Comparison of ENCODE assay signal across 1 fruit fly cellular context in the genomic region with DNA sequence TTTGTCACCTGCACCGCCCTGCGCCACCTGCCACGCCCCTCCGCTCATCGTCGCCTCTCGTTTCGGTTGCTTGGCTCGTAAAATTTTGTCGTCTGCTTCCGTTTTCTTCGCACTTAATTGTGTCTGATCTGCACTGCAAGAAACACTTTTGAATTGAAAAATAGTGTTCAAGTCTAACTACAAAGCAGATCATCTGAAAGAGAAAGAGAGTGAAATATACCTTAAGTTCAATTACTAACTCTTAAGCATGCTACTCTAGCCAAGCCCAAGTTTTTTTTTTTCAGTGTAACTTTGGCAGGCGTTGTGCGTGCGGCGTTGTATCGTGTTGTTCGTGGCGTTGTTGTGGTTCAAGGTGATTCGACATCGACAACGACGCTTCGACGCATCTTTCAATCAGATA.
TF ChIP-seq lines count a peak whose summit lies in the region.

No protein-coding gene starts in this region.

TF ChIP-seq in whole organism, embryonic, 481 proteins besides CTCF, POLR2A, EP300 and RAD21 (continued from another document and continues in another):
- TF ChIP-seq Bteb2 (GFP tag; optimal IDR thresholded peaks at IDR 0.05; lab: Kevin White, UChicago) (peak; percentile 88), Hr78 (GFP tag; optimal IDR thresholded peaks at IDR 0.05; lab: Kevin White, UChicago) (peak in 1 of 2 experiments; percentile 77), CG2678 (tag; optimal IDR thresholded peaks at IDR 0.05; lab: Kevin White, UChicago) (peak; percentile 95), CG5180 (GFP tag; optimal IDR thresholded peaks at IDR 0.05; lab: Kevin White, UChicago) (peak; percentile 84), bcd (GFP tag; optimal IDR thresholded peaks at IDR 0.05; lab: Kevin White, UChicago) (peak; percentile 91), CG10209 (GFP tag; optimal IDR thresholded peaks at IDR 0.05; lab: Kevin White, UChicago) (peak; percentile 90), run (tag; optimal IDR thresholded peaks at IDR 0.05; lab: Kevin White, UChicago) (peak; percentile 74), Dbx (GFP tag; IDR thresholded peaks at IDR 0.05; lab: Robert Waterston, UW) (peak; percentile 95), prd (optimal IDR thresholded peaks at IDR 0.05; lab: Kevin White, UChicago) (no peak), prd (GFP tag; IDR thresholded peaks at IDR 0.05; lab: Robert Waterston, UW) (peak; percentile 95), Pdp1 (GFP tag; optimal IDR thresholded peaks at IDR 0.05; lab: Kevin White, UChicago) (peak; percentile 93 to 94), CG4854 (GFP tag; optimal IDR thresholded peaks at IDR 0.05; lab: Kevin White, UChicago) (peak; percentile 87), gce (GFP tag; IDR thresholded peaks at IDR 0.05; lab: Robert Waterston, UW) (peak; percentile 88; the same call in 2 of the 3 replicates), D19A (tag; optimal IDR thresholded peaks at IDR 0.05; lab: Kevin White, UChicago) (peak; percentile 73), fu2 (GFP tag; optimal IDR thresholded peaks at IDR 0.05; lab: Kevin White, UChicago) (peak; percentile 90), CG42726 (GFP tag; IDR thresholded peaks at IDR 0.05; lab: Robert Waterston, UW; ENCODE audit: partially characterized antibody) (no peak), CG7963 (GFP tag; IDR thresholded peaks at IDR 0.05; lab: Robert Waterston, UW; ENCODE audit: partially characterized antibody) (no peak), CG9437 (GFP tag; optimal IDR thresholded peaks at IDR 0.05; lab: Kevin White, UChicago) (peak; percentile 79), NC2α (GFP tag; optimal IDR thresholded peaks at IDR 0.05; lab: Kevin White, UChicago) (peak; percentile 87), CG18476 (GFP tag; optimal IDR thresholded peaks at IDR 0.05; lab: Kevin White, UChicago) (peak; percentile 86), Elba2 (GFP tag; optimal IDR thresholded peaks at IDR 0.05; lab: Kevin White, UChicago) (no peak), CG3726 (GFP tag; IDR thresholded peaks at IDR 0.05; lab: Robert Waterston, UW) (peak; percentile 87), Chrac-16 (GFP tag; optimal IDR thresholded peaks at IDR 0.05; lab: Kevin White, UChicago) (peak; percentile 89), ap (GFP tag; IDR thresholded peaks at IDR 0.05; lab: Robert Waterston, UW) (peak; percentile 90), aop (GFP tag; IDR thresholded peaks at IDR 0.05; lab: Robert Waterston, UW) (peak; percentile 79), NK7.1 (GFP tag; optimal IDR thresholded peaks at IDR 0.05; lab: Kevin White, UChicago) (peak; percentile 76), CG18764 (GFP tag; optimal IDR thresholded peaks at IDR 0.05; lab: Kevin White, UChicago) (peak; percentile 90), CG8765 (GFP tag; IDR thresholded peaks at IDR 0.05; lab: Robert Waterston, UW) (0 out of 2 replicates have a peak, but pooled peaks have one; percentile 58), Hmr (GFP tag; optimal IDR thresholded peaks at IDR 0.05; lab: Kevin White, UChicago) (peak; percentile 93), CG8924 (tag; optimal IDR thresholded peaks at IDR 0.05; lab: Kevin White, UChicago) (peak; percentile 85), slp2 (GFP tag; optimal IDR thresholded peaks at IDR 0.05; lab: Kevin White, UChicago) (peak; percentile 82), tgo (GFP tag; IDR thresholded peaks at IDR 0.05; lab: Robert Waterston, UW) (peak; percentile 90), unpg (GFP tag; optimal IDR thresholded peaks at IDR 0.05; lab: Kevin White, UChicago) (peak; percentile 93), toy (GFP tag; IDR thresholded peaks at IDR 0.05; lab: Robert Waterston, UW) (peak; percentile 67), luna (GFP tag; optimal IDR thresholded peaks at IDR 0.05; lab: Kevin White, UChicago) (peak; percentile 85), pros (GFP tag; optimal IDR thresholded peaks at IDR 0.05; lab: Kevin White, UChicago) (no peak), shn (GFP tag; optimal IDR thresholded peaks at IDR 0.05; lab: Kevin White, UChicago) (peak; percentile 84), CG10274 (GFP tag; optimal IDR thresholded peaks at IDR 0.05; lab: Kevin White, UChicago) (peak; percentile 82), CG2116 (GFP tag; optimal IDR thresholded peaks at IDR 0.05; lab: Kevin White, UChicago) (peak; percentile 58), Atf6 (GFP tag; IDR thresholded peaks at IDR 0.05; lab: Robert Waterston, UW) (peak; percentile 90), ash1 (GFP tag; optimal IDR thresholded peaks at IDR 0.05; lab: Kevin White, UChicago) (peak; percentile 53), D (optimal IDR thresholded peaks at IDR 0.05; lab: Kevin White, UChicago) (no peak), D (GFP tag; optimal IDR thresholded peaks at IDR 0.05; lab: Kevin White, UChicago) (peak; percentile 87), fd96Cb (tag; optimal IDR thresholded peaks at IDR 0.05; lab: Kevin White, UChicago) (peak; percentile 91), bigmax (GFP tag; optimal IDR thresholded peaks at IDR 0.05; lab: Kevin White, UChicago) (no peak), CG6813 (GFP tag; optimal IDR thresholded peaks at IDR 0.05; lab: Kevin White, UChicago) (peak; percentile 89), Sry-β (GFP tag; optimal IDR thresholded peaks at IDR 0.05; lab: Kevin White, UChicago) (no peak), exex (tag; optimal IDR thresholded peaks at IDR 0.05; lab: Kevin White, UChicago) (peak; percentile 70), nom (GFP tag; optimal IDR thresholded peaks at IDR 0.05; lab: Kevin White, UChicago) (no peak), Vsx1 (GFP tag; optimal IDR thresholded peaks at IDR 0.05; lab: Kevin White, UChicago) (peak; percentile 66), maf-S (GFP tag; optimal IDR thresholded peaks at IDR 0.05; lab: Kevin White, UChicago) (peak; percentile 93), amos (GFP tag; IDR thresholded peaks at IDR 0.05; lab: Robert Waterston, UW; ENCODE audit: partially characterized antibody) (no peak), Dek (tag; optimal IDR thresholded peaks at IDR 0.05; lab: Kevin White, UChicago) (peak; percentile 92), Drgx (GFP tag; IDR thresholded peaks at IDR 0.05; lab: Robert Waterston, UW) (peak; percentile 85), CG3407 (GFP tag; optimal IDR thresholded peaks at IDR 0.05; lab: Kevin White, UChicago) (peak; percentile 83), C15 (GFP tag; IDR thresholded peaks at IDR 0.05; lab: Robert Waterston, UW) (peak; percentile 82; the same call in 2 of the 3 replicates), CG1832 (GFP tag; optimal IDR thresholded peaks at IDR 0.05; lab: Kevin White, UChicago) (no peak), HmgZ (tag; optimal IDR thresholded peaks at IDR 0.05; lab: Kevin White, UChicago) (peak; percentile 92), Awh (GFP tag; IDR thresholded peaks at IDR 0.05; lab: Robert Waterston, UW) (peak; percentile 93), Side (GFP tag; optimal IDR thresholded peaks at IDR 0.05; lab: Kevin White, UChicago) (peak; percentile 93), insv (GFP tag; optimal IDR thresholded peaks at IDR 0.05; lab: Kevin White, UChicago) (peak in 1 of 2 experiments; percentile 33), croc (GFP tag; conservative IDR thresholded peaks at IDR 0.05; lab: Robert Waterston, UW) (peak; percentile 80), Poxn (GFP tag; IDR thresholded peaks at IDR 0.05; lab: Robert Waterston, UW) (peak; percentile 72), lbe (GFP tag; optimal IDR thresholded peaks at IDR 0.05; lab: Kevin White, UChicago) (no peak), wdn (GFP tag; IDR thresholded peaks at IDR 0.05; lab: Robert Waterston, UW) (peak; percentile 91), CG13624 (GFP tag; optimal IDR thresholded peaks at IDR 0.05; lab: Kevin White, UChicago) (peak; percentile 95), crol (GFP tag; IDR thresholded peaks at IDR 0.05; lab: Robert Waterston, UW) (0 out of 2 replicates have a peak, but pooled peaks have one; percentile 17), salm (tag; optimal IDR thresholded peaks at IDR 0.05; lab: Kevin White, UChicago) (peak; percentile 85), CG9727 (GFP tag; optimal IDR thresholded peaks at IDR 0.05; lab: Kevin White, UChicago) (peak; percentile 88), CG17912 (GFP tag; optimal IDR thresholded peaks at IDR 0.05; lab: Kevin White, UChicago) (peak; percentile 81), rib (GFP tag; IDR thresholded peaks at IDR 0.05; lab: Robert Waterston, UW) (peak; percentile 91), pb (GFP tag; optimal IDR thresholded peaks at IDR 0.05; lab: Kevin White, UChicago) (peak; percentile 90), CG3838 (GFP tag; optimal IDR thresholded peaks at IDR 0.05; lab: Kevin White, UChicago) (peak; percentile 81), tna (GFP tag; IDR thresholded peaks at IDR 0.05; lab: Robert Waterston, UW; ENCODE audit: partially characterized antibody) (no peak), CG1529 (GFP tag; optimal IDR thresholded peaks at IDR 0.05; lab: Kevin White, UChicago) (peak; percentile 82), gcm2 (GFP tag; optimal IDR thresholded peaks at IDR 0.05; lab: Kevin White, UChicago) (peak; percentile 84), CG9797 (GFP tag; optimal IDR thresholded peaks at IDR 0.05; lab: Kevin White, UChicago) (no peak), CG34376 (GFP tag; optimal IDR thresholded peaks at IDR 0.05; lab: Kevin White, UChicago) (peak; percentile 92), chn (GFP tag; optimal IDR thresholded peaks at IDR 0.05; lab: Kevin White, UChicago) (peak; percentile 94), klu (GFP tag; IDR thresholded peaks at IDR 0.05; lab: Robert Waterston, UW) (peak; percentile 86), ems (GFP tag; optimal IDR thresholded peaks at IDR 0.05; lab: Kevin White, UChicago) (peak; percentile 94), Camta (GFP tag; optimal IDR thresholded peaks at IDR 0.05; lab: Kevin White, UChicago) (peak; percentile 93), corto (GFP tag; optimal IDR thresholded peaks at IDR 0.05; lab: Kevin White, UChicago) (no peak), CG4820 (GFP tag; optimal IDR thresholded peaks at IDR 0.05; lab: Kevin White, UChicago) (peak; percentile 93), Xbp1 (GFP tag; optimal IDR thresholded peaks at IDR 0.05; lab: Kevin White, UChicago) (peak; percentile 94), CG4404 (GFP tag; IDR thresholded peaks at IDR 0.05; lab: Robert Waterston, UW) (peak; percentile 71), CG10267 (tag; optimal IDR thresholded peaks at IDR 0.05; lab: Kevin White, UChicago) (peak; percentile 79), dati (GFP tag; IDR thresholded peaks at IDR 0.05; lab: Robert Waterston, UW) (peak; percentile 88), CG3281 (GFP tag; optimal IDR thresholded peaks at IDR 0.05; lab: Kevin White, UChicago) (peak; percentile 92), CG17359 (tag; optimal IDR thresholded peaks at IDR 0.05; lab: Kevin White, UChicago) (peak; percentile 95), CG15073 (GFP tag; optimal IDR thresholded peaks at IDR 0.05; lab: Kevin White, UChicago) (peak; percentile 39), Ets97D (GFP tag; optimal IDR thresholded peaks at IDR 0.05; lab: Kevin White, UChicago) (peak; percentile 83), nau (GFP tag; optimal IDR thresholded peaks at IDR 0.05; lab: Kevin White, UChicago) (peak; percentile 83), BtbVII (GFP tag; optimal IDR thresholded peaks at IDR 0.05; lab: Kevin White, UChicago) (peak; percentile 90), ci (GFP tag; IDR thresholded peaks at IDR 0.05; lab: Robert Waterston, UW) (peak; percentile 96), Neu2 (GFP tag; optimal IDR thresholded peaks at IDR 0.05; lab: Kevin White, UChicago; ENCODE audit: borderline replicate concordance) (peak; percentile 16), CG11560 (tag; IDR thresholded peaks at IDR 0.05; lab: Robert Waterston, UW) (peak; percentile 84), CG2199 (GFP tag; IDR thresholded peaks at IDR 0.05; lab: Robert Waterston, UW) (peak; percentile 82; the same call in 2 of the 3 replicates), CG2712 (tag; optimal IDR thresholded peaks at IDR 0.05; lab: Kevin White, UChicago) (peak; percentile 89), cato (GFP tag; optimal IDR thresholded peaks at IDR 0.05; lab: Kevin White, UChicago; ENCODE audit: borderline replicate concordance) (peak; percentile 79), kay (GFP tag; optimal IDR thresholded peaks at IDR 0.05; lab: Kevin White, UChicago) (peak; percentile 80), CG11695 (GFP tag; IDR thresholded peaks at IDR 0.05; lab: Robert Waterston, UW) (peak; percentile 87), onecut (GFP tag; IDR thresholded peaks at IDR 0.05; lab: Robert Waterston, UW) (peak; percentile 86), slou (GFP tag; optimal IDR thresholded peaks at IDR 0.05; lab: Kevin White, UChicago) (peak; percentile 85), CG12155 (GFP tag; optimal IDR thresholded peaks at IDR 0.05; lab: Kevin White, UChicago) (peak; percentile 87), CG13123 (GFP tag; optimal IDR thresholded peaks at IDR 0.05; lab: Kevin White, UChicago) (peak; percentile 86), CG7745 (tag; optimal IDR thresholded peaks at IDR 0.05; lab: Kevin White, UChicago) (no peak), crp (GFP tag; optimal IDR thresholded peaks at IDR 0.05; lab: Kevin White, UChicago) (peak in 1 of 2 experiments; percentile 41), hth (optimal IDR thresholded peaks at IDR 0.05; lab: Kevin White, UChicago) (no peak), kni (GFP tag; optimal IDR thresholded peaks at IDR 0.05; lab: Kevin White, UChicago) (peak; percentile 25), CG30431 (GFP tag; optimal IDR thresholded peaks at IDR 0.05; lab: Kevin White, UChicago) (peak; percentile 88), CG10654 (GFP tag; optimal IDR thresholded peaks at IDR 0.05; lab: Kevin White, UChicago) (peak; percentile 93), Max (GFP tag; optimal IDR thresholded peaks at IDR 0.05; lab: Kevin White, UChicago) (peak; percentile 83), PHDP (tag; optimal IDR thresholded peaks at IDR 0.05; lab: Kevin White, UChicago) (peak; percentile 93), NFAT (GFP tag; IDR thresholded peaks at IDR 0.05; lab: Robert Waterston, UW) (peak; percentile 90), en (GFP tag; optimal IDR thresholded peaks at IDR 0.05; lab: Kevin White, UChicago) (peak; percentile 90), Gug (GFP tag; IDR thresholded peaks at IDR 0.05; lab: Robert Waterston, UW) (peak; percentile 93), eve (GFP tag; optimal IDR thresholded peaks at IDR 0.05; lab: Kevin White, UChicago) (peak in 1 of 2 experiments; percentile 94), ham (GFP tag; IDR thresholded peaks at IDR 0.05; lab: Robert Waterston, UW) (peak; percentile 83), dpn (GFP tag; optimal IDR thresholded peaks at IDR 0.05; lab: Kevin White, UChicago) (peak; percentile 93 to 95), CG32772 (GFP tag; IDR thresholded peaks at IDR 0.05; lab: Robert Waterston, UW) (peak; percentile 93), HHEX (GFP tag; optimal IDR thresholded peaks at IDR 0.05; lab: Kevin White, UChicago) (peak; percentile 92), ac (GFP tag; optimal IDR thresholded peaks at IDR 0.05; lab: Kevin White, UChicago) (no peak), ranshi (GFP tag; IDR thresholded peaks at IDR 0.05; lab: Robert Waterston, UW) (peak; percentile 94), sisA (GFP tag; IDR thresholded peaks at IDR 0.05; lab: Robert Waterston, UW) (peak; percentile 93), CHES-1-like (GFP tag; optimal IDR thresholded peaks at IDR 0.05; lab: Kevin White, UChicago) (peak; percentile 89)
